Worm (Caenorhabditis elegans) whole organism, L2 larva: ENCODE data around the gene ant-1.3.

Experiments used
- F13H6.1 ChIP-seq: sonication (generic microtip); optimal IDR thresholded peaks from 2 replicates; lab custom pipeline; 2016; ENCODE audit warnings: missing genetic modification characterization, missing compliant biosample characterization
- ama-1 ChIP-seq: fragments of 150-350 bp; optimal IDR thresholded peaks from 2 replicates; lab custom pipeline; 2018; ENCODE audit warnings: inconsistent platforms
- elt-3 ChIP-seq: sonication (generic microtip); optimal IDR thresholded peaks from 2 replicates; lab custom pipeline; 2017; ENCODE audit warnings: missing biosample characterization, missing genetic modification characterization
- lin-13 ChIP-seq: fragments of 150-350 bp; optimal IDR thresholded peaks from 2 replicates; lab custom pipeline; 2014; ENCODE audit warnings: missing biosample characterization, missing genetic modification reagents, missing genetic modification characterization
- lin-39 ChIP-seq: fragments of 150-350 bp; optimal IDR thresholded peaks from 2 replicates; lab custom pipeline; 2014; ENCODE audit warnings: missing biosample characterization, missing genetic modification reagents, missing genetic modification characterization
- lsy-2 ChIP-seq, 2 experiments: fragments of 150-350 bp in 1 of 2; sonication (generic microtip) in 1 of 2; optimal IDR thresholded peaks; 2 replicates each; lab custom pipeline; 2014 to 2017; ENCODE audit warnings: missing biosample characterization in 2 of 2, missing genetic modification characterization in 2 of 2
- nhr-12 ChIP-seq: fragments of 150-350 bp; optimal IDR thresholded peaks from 2 replicates; lab custom pipeline; 2014; ENCODE audit warnings: missing biosample characterization, missing genetic modification characterization
- nhr-23 ChIP-seq: fragments of 150-350 bp; optimal IDR thresholded peaks from 2 replicates; lab custom pipeline; 2014; ENCODE audit warnings: missing biosample characterization, missing genetic modification reagents, missing genetic modification characterization
- nhr-77 ChIP-seq: fragments of 150-350 bp; optimal IDR thresholded peaks from 2 replicates; lab custom pipeline; 2014; ENCODE audit warnings: missing biosample characterization, missing genetic modification characterization
- skn-1 ChIP-seq: sonication (generic microtip); optimal IDR thresholded peaks from 2 replicates; lab custom pipeline; 2017; ENCODE audit warnings: missing biosample characterization, missing genetic modification characterization
- unc-62 ChIP-seq: fragments of 150-350 bp; optimal IDR thresholded peaks from 2 replicates; lab custom pipeline; 2014; ENCODE audit warnings: missing biosample characterization, missing genetic modification reagents, missing genetic modification characterization

DNA sequence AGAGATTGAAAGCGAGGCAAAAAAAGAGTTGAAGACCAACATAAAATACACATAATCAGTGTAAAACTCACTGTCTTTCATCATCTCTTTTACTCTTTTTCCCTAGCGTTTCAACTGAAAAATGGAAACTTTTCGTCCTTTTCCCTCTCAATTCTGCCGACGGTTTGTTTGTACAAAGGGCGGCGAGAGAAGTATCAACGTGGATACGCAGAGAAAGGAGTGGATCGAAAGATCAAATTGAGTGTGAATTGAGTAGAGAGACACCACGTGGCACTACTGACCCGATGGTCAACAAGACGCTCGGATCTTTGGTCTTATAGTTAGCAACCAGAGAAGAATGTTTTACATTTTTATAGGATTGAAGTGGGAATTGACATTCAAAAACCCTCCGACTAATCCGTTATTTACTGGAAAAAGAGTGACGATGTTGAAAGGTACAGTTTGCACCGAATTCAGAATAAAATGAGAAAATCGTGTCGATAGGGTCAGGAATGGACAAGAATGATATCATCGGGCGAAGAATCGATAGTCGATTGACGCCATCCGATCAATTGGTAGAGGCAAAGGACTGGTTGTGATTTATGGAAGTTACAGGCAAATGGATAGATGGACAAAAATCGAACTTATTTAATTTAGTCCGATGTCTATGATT, 38.0 kb downstream of the ant-1.3 start:
- no peak for TF ChIP-seq nhr-77
- peak in 1 of 2 experiments; percentile 53 for TF ChIP-seq lsy-2 (tag; optimal IDR thresholded peaks at IDR 0.05; lab: Kevin White, UChicago)
- no peak for TF ChIP-seq ama-1
- no peak for TF ChIP-seq skn-1 (tag; lab: Kevin White, UChicago)
- no peak for TF ChIP-seq nhr-12 (tag; lab: Kevin White, UChicago)
- TF ChIP-seq F13H6.1 (tag; lab: Kevin White, UChicago): peak; percentile 92
- TF ChIP-seq elt-3: no peak
- no peak for TF ChIP-seq lin-39 (tag; lab: Kevin White, UChicago)
- peak; percentile 24 for TF ChIP-seq lin-13 (GFP tag; lab: Kevin White, UChicago)
- TF ChIP-seq unc-62 (GFP tag; lab: Kevin White, UChicago): no peak
- no peak for TF ChIP-seq nhr-23 (tag; lab: Kevin White, UChicago)
